Worm (Caenorhabditis elegans) whole organism, midembryonic: Measurements from ENCODE around the gene F20E11.18.
"Not testable (repeated sequence)": the region's sequence is repeated elsewhere in the genome, so short reads cannot be mapped to it uniquely, and the experiment has no call there.

Source experiments
- T22C8.4 ChIP-seq: fragments of 200-800 bp; sonication (Bioruptor generic); IDR thresholded peaks from 2 replicates; pipeline ENCODE4 v1.3.6; 2022; ENCODE audit warnings: missing genetic modification characterization, missing compliant biosample characterization
- cog-1 ChIP-seq: sonication (generic microtip); optimal IDR thresholded peaks from 2 replicates; lab custom pipeline; 2016; ENCODE audit warnings: missing genetic modification characterization, missing compliant biosample characterization
- flt-1 ChIP-seq: fragments of 200-800 bp; sonication (Bioruptor generic); IDR thresholded peaks from 2 replicates; pipeline ENCODE4 v1.3.6; 2022; ENCODE audit warnings: missing genetic modification characterization, missing compliant biosample characterization
- klf-2 ChIP-seq: fragments of 200-800 bp; sonication (Bioruptor generic); conservative IDR thresholded peaks from 2 replicates; pipeline ENCODE4 v1.3.6; 2022; ENCODE audit warnings: missing genetic modification reagents, missing genetic modification characterization, missing compliant biosample characterization
- med-1 ChIP-seq: sonication (generic microtip); optimal IDR thresholded peaks from 2 replicates; lab custom pipeline; 2017; ENCODE audit warnings: missing genetic modification characterization, mild to moderate bottlenecking, missing compliant biosample characterization, antibody characterized with exemption, missing genetic modification reagents; ENCODE audit not compliant: insufficient read depth
- ref-1 ChIP-seq: fragments of 200-800 bp; sonication (Bioruptor generic); conservative IDR thresholded peaks from 2 replicates; pipeline ENCODE4 v1.3.6; 2022; ENCODE audit warnings: missing genetic modification reagents, missing genetic modification characterization, missing compliant biosample characterization
- tab-1 ChIP-seq: fragments of 200-800 bp; sonication (Bioruptor generic); IDR thresholded peaks from 2 replicates; pipeline ENCODE4 v1.3.6; 2022; ENCODE audit warnings: missing genetic modification characterization, missing compliant biosample characterization
- ztf-23 ChIP-seq: fragments of 200-800 bp; sonication (Bioruptor generic); IDR thresholded peaks from 2 replicates; pipeline ENCODE4 v1.3.6; 2022; ENCODE audit warnings: missing genetic modification reagents, missing genetic modification characterization, missing compliant biosample characterization
- ztf-29 ChIP-seq: fragments of 200-800 bp; sonication (Bioruptor generic); IDR thresholded peaks from 2 replicates; pipeline ENCODE4 v1.3.6; 2022; ENCODE audit warnings: missing genetic modification reagents, missing genetic modification characterization, missing compliant biosample characterization

Gene F20E11.18

ce11 chrV:17414951-17415350, 21.4 kb downstream of the F20E11.18 start, which contains the start of gene T27C5.12:
T27C5.12 (plus strand) TSS chrV:17415251.
- TF ChIP-seq ztf-23 (GFP tag; lab: Robert Waterston, UW): no peak
- no peak for TF ChIP-seq cog-1
- no peak for TF ChIP-seq ztf-29
- TF ChIP-seq T22C8.4 (GFP tag; lab: Robert Waterston, UW): no peak
- TF ChIP-seq klf-2 (GFP tag; lab: Robert Waterston, UW): no peak
- TF ChIP-seq med-1 (GFP tag; lab: Kevin White, UChicago): no peak
- no peak for TF ChIP-seq tab-1 (GFP tag; lab: Robert Waterston, UW)
- no peak for TF ChIP-seq ref-1 (GFP tag; lab: Robert Waterston, UW)
- no peak for TF ChIP-seq flt-1 (GFP tag; lab: Robert Waterston, UW)

ce11 chrV:17409955-17410354, 26.4 kb downstream of the F20E11.18 start, which contains the start of gene srh-132:
srh-132 (plus strand) TSS chrV:17410255.
- not testable (repeated sequence) for TF ChIP-seq klf-2 (GFP tag; lab: Robert Waterston, UW); ref-1 (GFP tag; lab: Robert Waterston, UW); ztf-29

DNA sequence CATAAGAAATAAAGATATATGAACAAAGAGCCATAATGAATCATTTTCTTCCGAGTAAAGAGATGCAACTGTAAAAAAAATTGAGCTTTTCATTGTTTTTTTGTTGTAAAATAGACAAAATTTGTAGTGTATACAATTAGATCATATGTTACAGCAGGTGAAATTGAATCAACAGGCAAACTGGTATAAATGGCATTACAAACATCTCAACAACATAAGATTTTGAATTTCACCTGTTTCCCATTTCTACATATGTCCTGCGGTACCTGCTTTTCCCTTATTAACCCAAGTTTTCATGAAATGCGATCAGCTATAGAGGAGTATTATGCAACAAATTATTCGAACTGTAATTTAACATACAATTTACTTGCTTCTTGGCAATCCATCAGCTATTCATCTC, 41.0 kb downstream of the F20E11.18 start, which contains the start of gene srh-120:
srh-120 (plus strand) TSS at position 301 of the 400 bp plus-strand sequence.
- TF ChIP-seq ztf-23 (GFP tag; lab: Robert Waterston, UW) (no peak), flt-1 (GFP tag; lab: Robert Waterston, UW) (no peak), cog-1 (no peak), ref-1 (GFP tag; lab: Robert Waterston, UW) (no peak), tab-1 (GFP tag; lab: Robert Waterston, UW) (no peak), T22C8.4 (GFP tag; lab: Robert Waterston, UW) (no peak), klf-2 (GFP tag; lab: Robert Waterston, UW) (no peak), ztf-29 (no peak), med-1 (GFP tag; lab: Kevin White, UChicago) (no peak)
